Worm (Caenorhabditis elegans) whole organism, young adult: ENCODE results near the gene T22C8.6.

Source experiments
- C17E4.6 ChIP-seq: fragments of 200-800 bp; sonication (Bioruptor generic); IDR thresholded peaks from 2 replicates; pipeline ENCODE4 v1.3.6; 2022; ENCODE audit warnings: missing genetic modification reagents, missing genetic modification characterization, missing compliant biosample characterization
- F22D6.2 ChIP-seq: sonication (generic microtip); optimal IDR thresholded peaks from 2 replicates; lab custom pipeline; 2016; ENCODE audit warnings: mild to moderate bottlenecking, missing genetic modification characterization, missing compliant biosample characterization
- F23B12.7 ChIP-seq: sonication (generic microtip); optimal IDR thresholded peaks from 2 replicates; lab custom pipeline; 2017; ENCODE audit warnings: missing genetic modification characterization, mild to moderate bottlenecking, missing compliant biosample characterization, antibody characterized with exemption, moderate library complexity; ENCODE audit not compliant: insufficient read depth
- T26A5.8 ChIP-seq: sonication (generic microtip); optimal IDR thresholded peaks from 2 replicates; lab custom pipeline; 2016; ENCODE audit warnings: missing genetic modification characterization, missing compliant biosample characterization
- Y56A3A.18 ChIP-seq: fragments of 200-800 bp; sonication (Bioruptor generic); IDR thresholded peaks from 2 replicates; pipeline ENCODE4 v1.3.6; 2022; ENCODE audit warnings: missing genetic modification reagents, missing genetic modification characterization, missing compliant biosample characterization
- ZK185.1 ChIP-seq: sonication (generic microtip); optimal IDR thresholded peaks from 2 replicates; lab custom pipeline; 2016; ENCODE audit warnings: mild to moderate bottlenecking, missing genetic modification characterization, missing compliant biosample characterization; ENCODE audit not compliant: poor library complexity, severe bottlenecking
- aptf-2 ChIP-seq: fragments of 200-800 bp; sonication (Bioruptor generic); conservative IDR thresholded peaks from 2 replicates; pipeline ENCODE4 v1.3.6; 2022; ENCODE audit warnings: missing genetic modification reagents, missing genetic modification characterization, missing compliant biosample characterization
- athp-1 ChIP-seq: sonication (generic microtip); optimal IDR thresholded peaks from 2 replicates; lab custom pipeline; 2017; ENCODE audit warnings: mild to moderate bottlenecking, missing genetic modification characterization, missing compliant biosample characterization
- attf-5 ChIP-seq: fragments of 200-800 bp; sonication (Bioruptor generic); optimal IDR thresholded peaks from 2 replicates; lab custom pipeline; 2018; ENCODE audit warnings: mild to moderate bottlenecking, missing genetic modification characterization, missing compliant biosample characterization
- ceh-27 ChIP-seq: fragments of 200-800 bp; sonication (Bioruptor generic); optimal IDR thresholded peaks from 2 replicates; lab custom pipeline; 2018; ENCODE audit warnings: mild to moderate bottlenecking, missing genetic modification characterization, moderate library complexity, missing compliant biosample characterization
- ceh-58 ChIP-seq: fragments of 200-800 bp; sonication (Bioruptor generic); IDR thresholded peaks from 2 replicates; pipeline ENCODE4 v1.3.6; 2022; ENCODE audit warnings: missing genetic modification characterization, missing compliant biosample characterization
- chd-7 ChIP-seq: sonication (generic microtip); optimal IDR thresholded peaks from 2 replicates; lab custom pipeline; 2016; ENCODE audit warnings: mild to moderate bottlenecking, missing genetic modification characterization, moderate library complexity, missing compliant biosample characterization
- die-1 ChIP-seq: sonication (generic microtip); optimal IDR thresholded peaks from 2 replicates; lab custom pipeline; 2016; ENCODE audit warnings: missing genotype, mild to moderate bottlenecking, missing genetic modification characterization, missing compliant biosample characterization
- dox-1 ChIP-seq: fragments of 200-800 bp; sonication (Bioruptor generic); IDR thresholded peaks from 2 replicates; pipeline ENCODE4 v1.3.6; 2022; ENCODE audit warnings: missing genetic modification reagents, missing genetic modification characterization, missing compliant biosample characterization
- dpl-1 ChIP-seq: fragments of 150-350 bp; optimal IDR thresholded peaks from 2 replicates; lab custom pipeline; 2014; ENCODE audit warnings: missing biosample characterization, missing genetic modification reagents, missing genetic modification characterization
- egl-18 ChIP-seq: fragments of 200-800 bp; sonication (Bioruptor generic); IDR thresholded peaks from 2 replicates; pipeline ENCODE4 v1.3.6; 2022; ENCODE audit warnings: missing genetic modification reagents, missing genetic modification characterization, missing compliant biosample characterization
- ekl-4 ChIP-seq: fragments of 200-800 bp; sonication (Bioruptor generic); IDR thresholded peaks from 2 replicates; pipeline ENCODE4 v1.3.6; 2022; ENCODE audit warnings: missing genetic modification reagents, missing genetic modification characterization, missing compliant biosample characterization
- fkh-3 ChIP-seq: sonication (generic microtip); optimal IDR thresholded peaks from 2 replicates; lab custom pipeline; 2016; ENCODE audit warnings: mild to moderate bottlenecking, missing genetic modification characterization, missing compliant biosample characterization
- him-1 ChIP-seq: sonication (generic microtip); optimal IDR thresholded peaks from 2 replicates; lab custom pipeline; 2016; ENCODE audit warnings: missing genotype, missing genetic modification reagents, missing genetic modification characterization, missing compliant biosample characterization
- hmg-1.2 ChIP-seq: fragments of 200-800 bp; sonication (Bioruptor generic); IDR thresholded peaks from 2 replicates; pipeline ENCODE4 v1.3.6; 2022; ENCODE audit warnings: missing genetic modification reagents, missing genetic modification characterization, missing compliant biosample characterization
- hmg-20 ChIP-seq: fragments of 200-800 bp; sonication (Bioruptor generic); IDR thresholded peaks from 2 replicates; pipeline ENCODE4 v1.3.6; 2022; ENCODE audit warnings: missing genetic modification reagents, missing genetic modification characterization, missing compliant biosample characterization
- hsf-1 ChIP-seq: fragments of 200-800 bp; sonication (Bioruptor generic); IDR thresholded peaks from 2 replicates; pipeline ENCODE4 v1.3.6; 2022; ENCODE audit warnings: missing genetic modification reagents, missing genetic modification characterization, missing compliant biosample characterization
- lin-35 ChIP-seq, 3 experiments: fragments of 150-350 bp in 2 of 3; sonication (generic microtip) in 1 of 3; optimal IDR thresholded peaks; 2 replicates each; lab custom pipeline; 2014 to 2018; ENCODE audit warnings: missing biosample characterization in 3 of 3, missing genetic modification characterization in 3 of 3, missing genetic modification reagents in 3 of 3
- lin-40 ChIP-seq: sonication (generic microtip); optimal IDR thresholded peaks from 2 replicates; lab custom pipeline; 2016; ENCODE audit warnings: missing genetic modification characterization, mild to moderate bottlenecking, missing compliant biosample characterization, missing genotype, missing genetic modification reagents
- lin-54 ChIP-seq: fragments of 200-800 bp; sonication (Bioruptor generic); optimal IDR thresholded peaks from 2 replicates; lab custom pipeline; 2018; ENCODE audit warnings: mild to moderate bottlenecking, missing genetic modification characterization, missing compliant biosample characterization
- lsl-1 ChIP-seq: fragments of 200-800 bp; sonication (Bioruptor generic); optimal IDR thresholded peaks from 2 replicates; lab custom pipeline; 2018; ENCODE audit warnings: mild to moderate bottlenecking, missing genetic modification characterization, moderate library complexity, missing compliant biosample characterization
- madf-10 ChIP-seq: sonication (generic microtip); optimal IDR thresholded peaks from 2 replicates; lab custom pipeline; 2016; ENCODE audit warnings: mild to moderate bottlenecking, missing genetic modification characterization, missing compliant biosample characterization
- madf-3 ChIP-seq: fragments of 200-800 bp; sonication (Bioruptor generic); IDR thresholded peaks from 2 replicates; pipeline ENCODE4 v1.3.6; 2022; ENCODE audit warnings: missing genetic modification reagents, missing genetic modification characterization, missing compliant biosample characterization
- mcd-1 ChIP-seq: fragments of 200-800 bp; sonication (Bioruptor generic); IDR thresholded peaks from 2 replicates; pipeline ENCODE4 v1.3.6; 2022; ENCODE audit warnings: missing genetic modification reagents, missing genetic modification characterization, missing compliant biosample characterization
- mxl-1 ChIP-seq: sonication (generic microtip); optimal IDR thresholded peaks from 2 replicates; lab custom pipeline; 2016; ENCODE audit warnings: missing genetic modification characterization, missing compliant biosample characterization
- nfya-2 ChIP-seq: fragments of 200-800 bp; sonication (Bioruptor generic); IDR thresholded peaks from 2 replicates; pipeline ENCODE4 v1.3.6; 2022; ENCODE audit warnings: missing genetic modification reagents, missing genetic modification characterization, missing compliant biosample characterization
- nfyb-1 ChIP-seq: fragments of 200-800 bp; sonication (Bioruptor generic); IDR thresholded peaks from 2 replicates; pipeline ENCODE4 v1.3.6; 2022; ENCODE audit warnings: missing genetic modification reagents, missing genetic modification characterization, missing compliant biosample characterization
- rcor-1 ChIP-seq: fragments of 200-800 bp; sonication (Bioruptor generic); IDR thresholded peaks from 2 replicates; pipeline ENCODE4 v1.3.6; 2022; ENCODE audit warnings: missing genetic modification reagents, missing genetic modification characterization, missing compliant biosample characterization
- rec-8 ChIP-seq, 2 experiments: sonication (generic microtip); optimal IDR thresholded peaks; 2 replicates each; lab custom pipeline; 2016; ENCODE audit warnings: mild to moderate bottlenecking in 2 of 2, missing genetic modification characterization in 2 of 2, missing genetic modification reagents in 2 of 2, missing genotype in 2 of 2, missing biosample characterization in 1 of 2, missing compliant biosample characterization in 1 of 2, moderate library complexity in 1 of 2
- rpc-1 ChIP-seq, 2 experiments: fragments of 150-350 bp in 1 of 2; sonication (generic microtip) in 1 of 2; optimal IDR thresholded peaks; 2 replicates each; lab custom pipeline; 2014 to 2018; ENCODE audit warnings: missing biosample characterization in 1 of 2, missing genetic modification characterization in 1 of 2, missing genetic modification reagents in 1 of 2, missing genotype in 1 of 2
- sea-2 ChIP-seq: fragments of 200-800 bp; sonication (Bioruptor generic); IDR thresholded peaks from 2 replicates; pipeline ENCODE4 v1.3.6; 2022; ENCODE audit warnings: missing genetic modification characterization, missing compliant biosample characterization
- snpc-1.1 ChIP-seq: sonication (generic microtip); optimal IDR thresholded peaks from 2 replicates; lab custom pipeline; 2017; ENCODE audit warnings: missing genetic modification characterization, mild to moderate bottlenecking, missing compliant biosample characterization, antibody characterized with exemption, moderate library complexity, missing genotype, missing genetic modification reagents; ENCODE audit not compliant: insufficient read depth
- snpc-1.3 ChIP-seq: sonication (generic microtip); optimal IDR thresholded peaks from 2 replicates; lab custom pipeline; 2017; ENCODE audit warnings: missing genetic modification characterization, mild to moderate bottlenecking, missing compliant biosample characterization, antibody characterized with exemption, moderate library complexity, missing genotype, missing genetic modification reagents; ENCODE audit not compliant: insufficient read depth
- snpc-3.4 ChIP-seq: sonication (generic microtip); optimal IDR thresholded peaks from 2 replicates; lab custom pipeline; 2017; ENCODE audit warnings: missing genetic modification characterization, mild to moderate bottlenecking, missing compliant biosample characterization, antibody characterized with exemption, moderate library complexity, missing genotype, missing genetic modification reagents
- somi-1 ChIP-seq: fragments of 200-800 bp; sonication (Bioruptor generic); optimal IDR thresholded peaks from 2 replicates; lab custom pipeline; 2018; ENCODE audit warnings: mild to moderate bottlenecking, missing genetic modification characterization, missing compliant biosample characterization
- sptf-2 ChIP-seq: fragments of 200-800 bp; sonication (Bioruptor generic); optimal IDR thresholded peaks from 2 replicates; lab custom pipeline; 2018; ENCODE audit warnings: mild to moderate bottlenecking, missing genetic modification characterization, missing compliant biosample characterization
- tbp1 ChIP-seq: fragments of 200-800 bp; sonication (Bioruptor generic); optimal IDR thresholded peaks from 2 replicates; lab custom pipeline; 2018; ENCODE audit warnings: mild to moderate bottlenecking, missing genetic modification characterization, missing compliant biosample characterization
- unc-130 ChIP-seq: sonication (generic microtip); optimal IDR thresholded peaks from 2 replicates; lab custom pipeline; 2016; ENCODE audit warnings: missing genetic modification reagents, missing genetic modification characterization, missing compliant biosample characterization
- ztf-28 ChIP-seq: fragments of 200-800 bp; sonication (Bioruptor generic); IDR thresholded peaks from 2 replicates; pipeline ENCODE4 v1.3.6; 2022; ENCODE audit warnings: missing genetic modification reagents, missing genetic modification characterization, missing compliant biosample characterization

The T22C8.6 gene

DNA sequence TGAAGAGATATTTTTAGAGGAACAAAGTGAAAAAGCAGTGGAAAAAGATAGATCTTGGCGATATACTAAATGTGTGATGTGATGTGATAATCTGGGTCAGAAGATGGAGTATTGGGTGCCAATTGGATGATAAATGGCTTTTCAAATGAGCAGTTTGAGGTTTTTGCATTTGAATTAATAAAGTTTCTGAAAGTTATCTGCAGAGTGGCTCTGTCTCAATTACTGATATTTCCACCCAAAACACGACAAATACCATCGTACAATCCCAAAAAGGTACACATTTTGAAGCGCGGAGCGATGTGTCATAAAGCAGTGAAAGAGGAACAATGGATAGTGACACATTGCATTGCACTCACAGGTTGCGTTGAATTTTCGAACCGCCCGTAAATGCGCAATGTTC lies 9.5 kb upstream of the T22C8.6 start:
- no peak for TF ChIP-seq F22D6.2 (tag; lab: Kevin White, UChicago)
- no peak for TF ChIP-seq aptf-2 (GFP tag; lab: Robert Waterston, UW)
- no peak for TF ChIP-seq snpc-3.4 (tag; lab: Kevin White, UChicago)
- no peak for TF ChIP-seq ceh-58 (GFP tag; lab: Robert Waterston, UW)
- TF ChIP-seq sea-2, result no peak
- no peak for TF ChIP-seq attf-5
- TF ChIP-seq somi-1 (GFP tag; lab: Kevin White, UChicago), result no peak
- no peak for TF ChIP-seq snpc-1.1 (tag; lab: Kevin White, UChicago)
- no peak for TF ChIP-seq dpl-1 (GFP tag; lab: Kevin White, UChicago)
- no peak for TF ChIP-seq madf-10 (tag; lab: Kevin White, UChicago)
- no peak for TF ChIP-seq rcor-1 (GFP tag; lab: Robert Waterston, UW)
- TF ChIP-seq F23B12.7 (tag; lab: Kevin White, UChicago), result no peak
- TF ChIP-seq dox-1 (GFP tag; lab: Robert Waterston, UW), result no peak
- TF ChIP-seq nfyb-1 (GFP tag; lab: Robert Waterston, UW), result no peak
- no peak for TF ChIP-seq unc-130

DNA sequence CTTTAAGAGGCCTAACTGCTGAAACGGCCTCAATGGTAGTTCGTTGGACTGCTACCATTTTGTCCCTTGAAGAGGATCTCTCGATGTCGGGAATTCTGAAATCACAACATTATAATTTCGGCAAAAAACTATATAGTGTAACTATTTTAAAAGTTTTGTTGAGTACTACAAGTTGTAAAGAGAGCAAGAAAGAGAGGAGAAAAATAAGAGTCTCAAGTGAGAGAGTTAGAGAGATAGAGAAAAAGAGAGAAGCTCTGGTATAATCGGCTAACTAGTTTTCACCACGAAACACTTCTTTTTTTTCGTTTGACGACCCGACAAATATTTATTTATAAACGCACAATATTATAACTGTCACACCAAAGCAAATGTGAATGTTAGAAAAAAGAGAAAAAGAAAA lies 7.5 kb upstream of the T22C8.6 start, which contains the start of gene vab-9:
Gene vab-9, minus strand, starts transcription at position 101 of the 400 bp plus-strand sequence.
- TF ChIP-seq mcd-1, result no peak
- no peak for TF ChIP-seq C17E4.6
- no peak for TF ChIP-seq ekl-4 (GFP tag; lab: Robert Waterston, UW)
- no peak for TF ChIP-seq snpc-1.3
- no peak for TF ChIP-seq fkh-3 (tag; lab: Kevin White, UChicago)
- no peak for TF ChIP-seq Y56A3A.18 (GFP tag; lab: Robert Waterston, UW)
- no peak for TF ChIP-seq lin-35 (GFP tag; optimal IDR thresholded peaks at IDR 0.05; lab: Kevin White, UChicago)
- TF ChIP-seq ZK185.1 (tag; lab: Kevin White, UChicago), result no peak
- no peak for TF ChIP-seq hmg-20 (GFP tag; lab: Robert Waterston, UW)
- no peak for TF ChIP-seq T26A5.8 (tag; lab: Kevin White, UChicago)
- TF ChIP-seq mxl-1 (tag; lab: Kevin White, UChicago), result no peak
- TF ChIP-seq ceh-27 (GFP tag; lab: Kevin White, UChicago), result no peak
- no peak for TF ChIP-seq athp-1
- TF ChIP-seq him-1 (tag; lab: Kevin White, UChicago), result no peak
- no peak for TF ChIP-seq rpc-1 (optimal IDR thresholded peaks at IDR 0.05; lab: Kevin White, UChicago)
- TF ChIP-seq rpc-1 (tag; optimal IDR thresholded peaks at IDR 0.05; lab: Kevin White, UChicago), result no peak
- no peak for TF ChIP-seq madf-3
- no peak for TF ChIP-seq chd-7 (tag; lab: Kevin White, UChicago)

DNA sequence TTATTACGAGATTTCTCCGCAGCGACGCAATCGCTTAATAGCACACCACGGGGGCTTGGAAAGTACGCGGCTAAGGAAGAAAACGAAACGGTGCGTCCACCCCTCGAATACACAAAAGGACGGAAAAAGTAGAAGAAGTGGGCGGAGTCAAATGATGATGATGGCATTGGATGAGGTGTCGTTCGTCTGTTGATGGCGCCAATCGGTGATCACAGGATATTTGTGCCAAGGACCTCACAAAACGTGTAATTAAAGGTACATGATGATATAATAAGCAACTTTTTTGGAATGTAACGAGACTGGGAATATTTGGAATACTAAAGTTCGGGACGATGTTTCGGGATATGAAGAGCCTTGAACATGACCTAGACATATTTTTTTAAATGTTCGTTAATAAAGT lies 4.3 kb upstream of the T22C8.6 start, which contains the start of gene cutl-12:
Gene cutl-12, minus strand, starts transcription at position 101 of the 400 bp plus-strand sequence.
- TF ChIP-seq C17E4.6 (no peak), madf-3 (0 out of 2 replicates have a peak, but pooled peaks have one; percentile 39)
- TF ChIP-seq, all 124 proteins: peak for 1

- TF ChIP-seq tbp1 (GFP tag; lab: Kevin White, UChicago) (peak; percentile 82), him-1 (tag; lab: Kevin White, UChicago) (no peak), egl-18 (GFP tag; lab: Robert Waterston, UW) (no peak), ztf-28 (GFP tag; lab: Robert Waterston, UW) (no peak), lin-40 (tag; lab: Kevin White, UChicago) (no peak), F22D6.2 (tag; lab: Kevin White, UChicago) (no peak), hmg-1.2 (no peak), sptf-2 (GFP tag; lab: Kevin White, UChicago) (peak; percentile 90), die-1 (tag; lab: Kevin White, UChicago) (peak; percentile 34), mcd-1 (no peak), rec-8 (tag; optimal IDR thresholded peaks at IDR 0.05; lab: Kevin White, UChicago) (no peak), lin-54 (no peak), lsl-1 (GFP tag; lab: Kevin White, UChicago) (peak; percentile 13), hsf-1 (GFP tag; lab: Robert Waterston, UW) (peak; percentile 36; the same call in 1 of the 2 replicates), Y56A3A.18 (GFP tag; lab: Robert Waterston, UW) (no peak), nfya-2 (no peak)
Measured at ce11 chrII:8631766-8632165, 1.7 kb upstream of the T22C8.6 start.
